Worm (Caenorhabditis elegans): ENCODE results near the gene jmjd-1.1.

DNA sequence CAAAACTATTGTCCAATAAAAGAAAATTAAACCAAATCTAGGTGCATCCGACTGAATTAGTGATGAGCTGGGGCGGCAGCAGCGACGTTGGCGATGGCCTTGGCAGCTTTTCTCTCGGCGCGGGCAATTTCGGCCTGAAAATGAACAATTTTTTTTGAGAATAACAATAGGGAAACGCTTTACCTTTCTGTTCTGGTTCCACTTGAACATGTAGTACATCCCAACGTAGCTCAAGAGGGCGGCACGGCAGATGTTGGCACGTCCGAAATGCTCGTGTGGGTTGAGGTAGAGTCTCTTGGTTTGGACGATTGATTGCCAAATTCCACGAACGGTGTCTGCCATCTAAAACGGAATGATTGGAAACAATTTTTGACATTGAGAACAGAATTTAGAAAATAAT, 32.1 kb upstream of the jmjd-1.1 start, which contains the start of gene F44E5.1:
- TF ChIP-seq hnd-1 (tag; optimal IDR thresholded peaks at IDR 0.05) = no peak
- no peak for TF ChIP-seq ceh-13 (GFP tag; optimal IDR thresholded peaks at IDR 0.05)
- no peak for TF ChIP-seq hmbx-1 (tag; optimal IDR thresholded peaks at IDR 0.05)
- TF ChIP-seq ceh-36 (tag; optimal IDR thresholded peaks at IDR 0.05) = no peak
- TF ChIP-seq B0310.2 (tag; optimal IDR thresholded peaks at IDR 0.05) = no peak
- no peak for TF ChIP-seq ama-1 (optimal IDR thresholded peaks at IDR 0.05)
- TF ChIP-seq aly-1 (tag; optimal IDR thresholded peaks at IDR 0.05) = no peak
- TF ChIP-seq sea-1 (GFP tag; conservative IDR thresholded peaks at IDR 0.05) = no peak
- TF ChIP-seq tbx-37 (GFP tag; conservative IDR thresholded peaks at IDR 0.05) = no peak
- no peak for TF ChIP-seq pes-1 (GFP tag; IDR thresholded peaks at IDR 0.05)
- no peak for TF ChIP-seq tra-4 (tag; optimal IDR thresholded peaks at IDR 0.05)
